Fruit fly (Drosophila melanogaster) whole organism, adult: ENCODE data around the gene Gyc89Db.

ENCODE experiments used
- CG12768 ChIP-seq: fragments of 200-800 bp; sonication (Bioruptor generic); optimal IDR thresholded peaks from 2 replicates; lab custom pipeline; 2017; ENCODE audit warnings: missing biosample characterization, missing genetic modification characterization, mild to moderate bottlenecking, moderate library complexity, missing genetic modification reagents
- CG1620 ChIP-seq: fragments of 200-800 bp; sonication (Bioruptor generic); optimal IDR thresholded peaks from 2 replicates; lab custom pipeline; 2016; ENCODE audit warnings: missing biosample characterization, missing genetic modification characterization
- CG33017 ChIP-seq: fragments of 200-800 bp; sonication (Bioruptor generic); optimal IDR thresholded peaks from 2 replicates; lab custom pipeline; 2018; ENCODE audit warnings: missing biosample characterization, mild to moderate bottlenecking, missing genetic modification characterization, moderate library complexity
- CG5204 ChIP-seq: fragments of 200-800 bp; sonication (Bioruptor generic); optimal IDR thresholded peaks from 2 replicates; lab custom pipeline; 2016; ENCODE audit warnings: missing biosample characterization, missing genetic modification characterization
- CG7101 ChIP-seq: fragments of 200-800 bp; sonication (Bioruptor generic); optimal IDR thresholded peaks from 2 replicates; lab custom pipeline; 2018; ENCODE audit warnings: missing biosample characterization, mild to moderate bottlenecking, missing genetic modification characterization, moderate library complexity
- Clk ChIP-seq: fragments of 200-800 bp; sonication (Bioruptor generic); optimal IDR thresholded peaks from 2 replicates; lab custom pipeline; 2017; ENCODE audit warnings: missing biosample characterization, missing genetic modification characterization
- Hr96 ChIP-seq: fragments of 200-800 bp; sonication (Bioruptor generic); optimal IDR thresholded peaks from 2 replicates; lab custom pipeline; 2016; ENCODE audit warnings: missing biosample characterization, missing genetic modification characterization
- Mnt ChIP-seq: fragments of 200-800 bp; sonication (Bioruptor generic); optimal IDR thresholded peaks from 2 replicates; lab custom pipeline; 2016; ENCODE audit warnings: missing biosample characterization, mild to moderate bottlenecking, missing genetic modification characterization
- cnc ChIP-seq, 2 experiments: fragments of >200 bp; optimal IDR thresholded peaks; 2 replicates each; lab custom pipeline; 2017
- kay ChIP-seq: fragments of 200-800 bp; sonication (Bioruptor generic); peaks from one replicate; lab custom pipeline; 2016; ENCODE audit warnings: missing biosample characterization, missing genetic modification characterization, borderline replicate concordance
- ovo ChIP-seq: fragments of 200-800 bp; sonication (Bioruptor generic); optimal IDR thresholded peaks from 2 replicates; lab custom pipeline; 2016; ENCODE audit warnings: missing biosample characterization, missing genetic modification characterization
- pad ChIP-seq: fragments of 200-800 bp; sonication (Bioruptor generic); optimal IDR thresholded peaks from 3 replicates; lab custom pipeline; 2017; ENCODE audit warnings: missing biosample characterization, missing genetic modification characterization, mild to moderate bottlenecking, moderate library complexity, missing genetic modification reagents
- toe ChIP-seq: fragments of 200-800 bp; sonication (Bioruptor generic); optimal IDR thresholded peaks from 2 replicates; lab custom pipeline; 2016; ENCODE audit warnings: missing biosample characterization, missing genetic modification characterization

- TF ChIP-seq Mnt (GFP tag; lab: Kevin White, UChicago), result no peak
- TF ChIP-seq ovo (GFP tag; lab: Kevin White, UChicago), result no peak
- no peak for TF ChIP-seq kay (GFP tag; lab: Kevin White, UChicago)
- TF ChIP-seq toe, result no peak
- TF ChIP-seq Clk (GFP tag; lab: Kevin White, UChicago), result no peak
- no peak for TF ChIP-seq CG12768 (GFP tag; lab: Kevin White, UChicago)
- no peak for TF ChIP-seq CG5204
- TF ChIP-seq CG33017 (tag; lab: Kevin White, UChicago), result no peak
- TF ChIP-seq CG1620, result no peak
- no peak for TF ChIP-seq CG7101
- TF ChIP-seq Hr96 (GFP tag; lab: Kevin White, UChicago), result no peak
- no peak for TF ChIP-seq pad
- TF ChIP-seq cnc (optimal IDR thresholded peaks at IDR 0.05; lab: Kevin White, UChicago), result no peak
These were observed 4.1 kb downstream of the Gyc89Db start, which contains the start of gene Dhfr for dm6 chr3R:16480995-16481394.
